Fruit fly (Drosophila melanogaster) whole organism, embryonic: ENCODE data around the gene Jhbp16.

Experiments
- ATbp ChIP-seq: fragments of 200-800 bp; sonication (Bioruptor generic); optimal IDR thresholded peaks from 2 replicates; lab custom pipeline; 2017; ENCODE audit warnings: missing biosample characterization, mild to moderate bottlenecking, missing genetic modification characterization, missing genetic modification reagents
- Bteb2 ChIP-seq: fragments of 200-800 bp; sonication (Bioruptor generic); optimal IDR thresholded peaks from 2 replicates; lab custom pipeline; 2016; ENCODE audit warnings: missing biosample characterization, missing genetic modification characterization
- CG10209 ChIP-seq: fragments of 200-800 bp; sonication (Bioruptor generic); optimal IDR thresholded peaks from 3 replicates; lab custom pipeline; 2017; ENCODE audit warnings: missing biosample characterization, mild to moderate bottlenecking, missing genetic modification characterization, missing genetic modification reagents
- CG10959 ChIP-seq: fragments of 200-800 bp; sonication (Bioruptor generic); IDR thresholded peaks from 2 replicates; pipeline ENCODE4 v1.3.6; 2022; ENCODE audit warnings: missing biosample characterization, missing genetic modification characterization
- CG11456 ChIP-seq: fragments of 200-800 bp; sonication (Bioruptor generic); IDR thresholded peaks from 3 replicates; pipeline ENCODE4 v1.3.6; 2022; ENCODE audit warnings: missing biosample characterization, missing genetic modification characterization
- CG12299 ChIP-seq: fragments of 200-800 bp; sonication (Bioruptor generic); optimal IDR thresholded peaks from 2 replicates; lab custom pipeline; 2018; ENCODE audit warnings: missing biosample characterization, mild to moderate bottlenecking, missing genetic modification characterization
- CG1233 ChIP-seq: fragments of 200-800 bp; sonication (Bioruptor generic); optimal IDR thresholded peaks from 4 replicates; lab custom pipeline; 2018; ENCODE audit warnings: missing biosample characterization, mild to moderate bottlenecking, missing genetic modification characterization
- CG13424 ChIP-seq: fragments of 200-800 bp; sonication (Bioruptor generic); optimal IDR thresholded peaks from 2 replicates; lab custom pipeline; 2019; ENCODE audit warnings: missing biosample characterization, mild to moderate bottlenecking, missing genetic modification characterization, moderate library complexity
- CG14441 ChIP-seq: fragments of 200-800 bp; sonication (Bioruptor generic); IDR thresholded peaks from 2 replicates; pipeline ENCODE4 v1.3.6; 2022; ENCODE audit warnings: missing biosample characterization, missing genetic modification characterization
- CG15269 ChIP-seq: fragments of 200-800 bp; sonication (Bioruptor generic); optimal IDR thresholded peaks from 2 replicates; lab custom pipeline; 2018; ENCODE audit warnings: missing biosample characterization, mild to moderate bottlenecking, missing genetic modification characterization, moderate library complexity
- CG1602 ChIP-seq: fragments of 200-800 bp; sonication (Bioruptor generic); optimal IDR thresholded peaks from 3 replicates; lab custom pipeline; 2016; ENCODE audit warnings: missing biosample characterization, missing genetic modification characterization
- CG17829 ChIP-seq: fragments of 200-800 bp; optimal IDR thresholded peaks from 2 replicates; lab custom pipeline; 2019; ENCODE audit warnings: missing biosample characterization, mild to moderate bottlenecking, missing genetic modification characterization, moderate library complexity
- CG18262 ChIP-seq: fragments of 200-800 bp; optimal IDR thresholded peaks from 3 replicates; lab custom pipeline; 2019; ENCODE audit warnings: missing biosample characterization, mild to moderate bottlenecking, missing genetic modification characterization, moderate library complexity
- CG3995 ChIP-seq: fragments of 200-800 bp; sonication (Bioruptor generic); optimal IDR thresholded peaks from 3 replicates; lab custom pipeline; 2016; ENCODE audit warnings: missing biosample characterization, missing genetic modification characterization
- CG5953 ChIP-seq: fragments of 200-800 bp; sonication (Bioruptor generic); IDR thresholded peaks from 2 replicates; pipeline ENCODE4 v1.3.6; 2022; ENCODE audit warnings: missing biosample characterization, missing genetic modification characterization
- CG6175 ChIP-seq: fragments of 200-800 bp; sonication (Bioruptor generic); IDR thresholded peaks from 3 replicates; pipeline ENCODE4 v1.3.6; 2022; ENCODE audit warnings: missing biosample characterization, missing genetic modification characterization
- CG6765 ChIP-seq: fragments of 200-800 bp; sonication (Bioruptor generic); optimal IDR thresholded peaks from 3 replicates; lab custom pipeline; 2017; ENCODE audit warnings: missing biosample characterization, mild to moderate bottlenecking, missing genetic modification characterization
- CG6791 ChIP-seq: fragments of 200-800 bp; sonication (Bioruptor generic); IDR thresholded peaks from 3 replicates; pipeline ENCODE4 v1.3.6; 2022; ENCODE audit warnings: missing biosample characterization, missing genetic modification characterization; ENCODE audit not compliant: partially characterized antibody
- CG6854 ChIP-seq: fragments of 200-800 bp; sonication (Bioruptor generic); optimal IDR thresholded peaks from 3 replicates; lab custom pipeline; 2017; ENCODE audit warnings: missing biosample characterization, mild to moderate bottlenecking, missing genetic modification characterization
- CG7556 ChIP-seq: fragments of 200-800 bp; sonication (Bioruptor generic); optimal IDR thresholded peaks from 2 replicates; lab custom pipeline; 2017; ENCODE audit warnings: missing biosample characterization, mild to moderate bottlenecking, missing genetic modification characterization
- CG8388 ChIP-seq: fragments of 200-800 bp; sonication (Bioruptor generic); optimal IDR thresholded peaks from 2 replicates; lab custom pipeline; 2019; ENCODE audit warnings: missing biosample characterization, mild to moderate bottlenecking, missing genetic modification characterization, moderate library complexity
- CG8478 ChIP-seq: fragments of >200 bp; optimal IDR thresholded peaks from 2 replicates; lab custom pipeline; 2018
- CG8924 ChIP-seq: fragments of 200-800 bp; optimal IDR thresholded peaks from 3 replicates; lab custom pipeline; 2019; ENCODE audit warnings: missing biosample characterization, mild to moderate bottlenecking, missing genetic modification characterization, moderate library complexity
- CG9797 ChIP-seq: fragments of 200-800 bp; sonication (Bioruptor generic); optimal IDR thresholded peaks from 3 replicates; lab custom pipeline; 2018; ENCODE audit warnings: missing biosample characterization, mild to moderate bottlenecking, missing genetic modification characterization
- CTCF ChIP-seq: fragments of 200-800 bp; sonication (Bioruptor generic); optimal IDR thresholded peaks from 2 replicates; lab custom pipeline; 2017; ENCODE audit warnings: missing biosample characterization, mild to moderate bottlenecking, missing genetic modification characterization, moderate library complexity
- Fer1 ChIP-seq: fragments of 200-800 bp; sonication (Bioruptor generic); optimal IDR thresholded peaks from 2 replicates; lab custom pipeline; 2017; ENCODE audit warnings: missing biosample characterization, mild to moderate bottlenecking, missing genetic modification characterization
- NK7.1 ChIP-seq: fragments of 200-800 bp; sonication (Bioruptor generic); optimal IDR thresholded peaks from 3 replicates; lab custom pipeline; 2016; ENCODE audit warnings: missing biosample characterization, missing genetic modification characterization
- PHDP ChIP-seq: fragments of 200-800 bp; sonication (Bioruptor generic); optimal IDR thresholded peaks from 3 replicates; lab custom pipeline; 2018; ENCODE audit warnings: missing biosample characterization, mild to moderate bottlenecking, missing genetic modification characterization, moderate library complexity
- Spps ChIP-seq: fragments of 200-800 bp; sonication (Bioruptor generic); optimal IDR thresholded peaks from 2 replicates; lab custom pipeline; 2018; ENCODE audit warnings: missing biosample characterization, mild to moderate bottlenecking, missing genetic modification characterization
- Xrp1 ChIP-seq: fragments of 200-800 bp; sonication (Bioruptor generic); IDR thresholded peaks from 2 replicates; pipeline ENCODE4 v1.3.6; 2022; ENCODE audit warnings: missing biosample characterization, missing genetic modification characterization
- cato ChIP-seq: fragments of 200-800 bp; sonication (Bioruptor generic); optimal IDR thresholded peaks from 2 replicates; lab custom pipeline; 2016; ENCODE audit warnings: missing biosample characterization, missing genetic modification characterization, borderline replicate concordance
- danr ChIP-seq: fragments of 200-800 bp; sonication (Bioruptor generic); IDR thresholded peaks from 2 replicates; pipeline ENCODE4 v1.3.6; 2022; ENCODE audit warnings: missing biosample characterization, missing genetic modification characterization
- dati ChIP-seq: fragments of 200-800 bp; sonication (Bioruptor generic); IDR thresholded peaks from 2 replicates; pipeline ENCODE4 v1.3.6; 2022; ENCODE audit warnings: missing biosample characterization, missing genetic modification characterization
- disco-r ChIP-seq: fragments of 200-800 bp; sonication (Bioruptor generic); optimal IDR thresholded peaks from 2 replicates; lab custom pipeline; 2016; ENCODE audit warnings: missing biosample characterization, missing genetic modification characterization
- dmrt11E ChIP-seq: fragments of 200-800 bp; sonication (Bioruptor generic); optimal IDR thresholded peaks from 3 replicates; lab custom pipeline; 2018; ENCODE audit warnings: missing biosample characterization, mild to moderate bottlenecking, missing genetic modification characterization, moderate library complexity
- dmrt99B ChIP-seq: fragments of 200-800 bp; sonication (Bioruptor generic); optimal IDR thresholded peaks from 2 replicates; lab custom pipeline; 2018; ENCODE audit warnings: missing biosample characterization, mild to moderate bottlenecking, missing genetic modification characterization, moderate library complexity
- ems ChIP-seq: fragments of 200-800 bp; sonication (Bioruptor generic); optimal IDR thresholded peaks from 3 replicates; lab custom pipeline; 2016; ENCODE audit warnings: missing biosample characterization, missing genetic modification characterization
- ewg ChIP-seq: fragments of 200-800 bp; sonication (Bioruptor generic); optimal IDR thresholded peaks from 3 replicates; lab custom pipeline; 2017; ENCODE audit warnings: mild to moderate bottlenecking, missing biosample characterization, missing genetic modification reagents, missing genetic modification characterization
- fru ChIP-seq: fragments of >200 bp; optimal IDR thresholded peaks from 2 replicates; lab custom pipeline; 2017
- gro ChIP-seq: fragments of 200-800 bp; sonication (Bioruptor generic); optimal IDR thresholded peaks from 2 replicates; lab custom pipeline; 2016; ENCODE audit warnings: missing biosample characterization, missing genetic modification characterization
- lbe ChIP-seq: fragments of 200-800 bp; sonication (Bioruptor generic); optimal IDR thresholded peaks from 2 replicates; lab custom pipeline; 2016; ENCODE audit warnings: missing biosample characterization, mild to moderate bottlenecking, missing genetic modification characterization
- lilli ChIP-seq: fragments of 200-800 bp; sonication (Bioruptor generic); optimal IDR thresholded peaks from 3 replicates; lab custom pipeline; 2016; ENCODE audit warnings: missing biosample characterization, missing genetic modification characterization
- nau ChIP-seq: fragments of 200-800 bp; sonication (Bioruptor generic); optimal IDR thresholded peaks from 3 replicates; lab custom pipeline; 2017; ENCODE audit warnings: missing biosample characterization, mild to moderate bottlenecking, missing genetic modification characterization, missing genetic modification reagents
- p53 ChIP-seq: fragments of 200-800 bp; sonication (Bioruptor generic); optimal IDR thresholded peaks from 2 replicates; lab custom pipeline; 2016; ENCODE audit warnings: missing biosample characterization, missing genetic modification characterization
- pnt ChIP-seq: fragments of 200-800 bp; sonication (Bioruptor generic); optimal IDR thresholded peaks from 3 replicates; lab custom pipeline; 2016; ENCODE audit warnings: missing biosample characterization, missing genetic modification characterization
- schlank ChIP-seq: fragments of 200-800 bp; sonication (Bioruptor generic); optimal IDR thresholded peaks from 2 replicates; lab custom pipeline; 2018; ENCODE audit warnings: missing biosample characterization, mild to moderate bottlenecking, missing genetic modification characterization
- shn ChIP-seq: fragments of 200-800 bp; sonication (Bioruptor generic); optimal IDR thresholded peaks from 3 replicates; lab custom pipeline; 2016; ENCODE audit warnings: missing biosample characterization, missing genetic modification characterization
- trh ChIP-seq: fragments of 200-800 bp; sonication (Bioruptor generic); optimal IDR thresholded peaks from 2 replicates; lab custom pipeline; 2016; ENCODE audit warnings: missing biosample characterization, missing genetic modification characterization
- wdn ChIP-seq: fragments of 200-800 bp; sonication (Bioruptor generic); IDR thresholded peaks from 2 replicates; pipeline ENCODE4 v1.3.6; 2022; ENCODE audit warnings: missing biosample characterization, missing genetic modification characterization
- yki ChIP-seq: fragments of >200 bp; optimal IDR thresholded peaks from 3 replicates; lab custom pipeline; 2018
- zen2 ChIP-seq: fragments of 200-800 bp; sonication (Bioruptor generic); IDR thresholded peaks from 3 replicates; pipeline ENCODE4 v1.3.6; 2022; ENCODE audit warnings: missing biosample characterization, missing genetic modification characterization; ENCODE audit not compliant: partially characterized antibody
- zfh2 ChIP-seq: fragments of 200-800 bp; sonication (Bioruptor generic); optimal IDR thresholded peaks from 2 replicates; lab custom pipeline; 2016; ENCODE audit warnings: missing biosample characterization, missing genetic modification characterization

The Jhbp16 gene

DNA sequence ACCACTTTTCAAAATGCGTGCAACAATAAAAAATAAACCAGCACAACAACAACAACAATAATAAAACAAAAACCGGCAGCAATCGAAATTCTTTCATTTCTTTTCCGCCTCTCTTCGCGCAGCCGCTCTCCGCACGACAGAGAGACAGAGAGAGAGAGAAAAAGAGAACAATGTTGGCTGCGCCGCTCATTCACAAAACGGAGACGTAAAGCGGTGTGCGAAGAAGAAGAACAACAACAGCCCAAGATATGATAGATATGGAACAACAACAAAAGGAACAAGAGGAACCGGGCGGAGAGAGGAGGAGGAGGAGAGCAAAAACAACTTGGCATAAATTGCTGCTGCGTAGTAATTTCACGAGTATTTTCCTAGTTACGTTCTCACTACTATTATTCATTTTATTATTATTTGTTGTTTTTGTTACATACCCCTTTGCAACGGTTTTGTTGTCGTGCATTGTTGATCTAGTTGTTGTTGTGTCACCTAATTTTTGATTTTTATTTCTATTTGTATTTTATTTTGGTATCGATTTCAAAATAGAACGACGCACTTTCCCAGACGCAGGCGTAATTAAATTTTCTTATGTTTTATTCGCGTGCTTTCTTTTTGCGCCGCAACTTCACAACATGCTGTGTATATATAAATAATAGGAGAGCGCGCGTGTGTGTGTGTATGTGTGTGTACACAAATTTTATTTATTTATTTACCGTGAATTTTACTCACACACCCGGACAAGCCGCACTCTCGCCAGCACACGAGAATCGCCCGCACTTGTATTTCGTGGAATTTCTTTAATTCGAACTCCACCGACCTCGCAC is 45.7 kb upstream of the Jhbp16 start (continued):
- TF ChIP-seq CG8924: peak; percentile 67
- no peak for TF ChIP-seq Bteb2
- peak; percentile 6 for TF ChIP-seq lbe (GFP tag; lab: Kevin White, UChicago)
- no peak for TF ChIP-seq ATbp (GFP tag; lab: Kevin White, UChicago)
- TF ChIP-seq ewg (GFP tag; lab: Kevin White, UChicago): peak; percentile 93
- TF ChIP-seq gro (GFP tag; lab: Kevin White, UChicago): peak; percentile 49
- TF ChIP-seq wdn (GFP tag; lab: Robert Waterston, UW): no peak
- TF ChIP-seq dati (GFP tag; lab: Robert Waterston, UW): no peak
- TF ChIP-seq CG10209 (GFP tag; lab: Kevin White, UChicago): no peak
- no peak for TF ChIP-seq CG11456
- no peak for TF ChIP-seq CG5953 (GFP tag; lab: Robert Waterston, UW)
- no peak for TF ChIP-seq Fer1
- no peak for TF ChIP-seq CTCF
- no peak for TF ChIP-seq danr (GFP tag; lab: Robert Waterston, UW)
- TF ChIP-seq CG9797: no peak
- TF ChIP-seq Spps (tag; lab: Kevin White, UChicago): no peak
- no peak for TF ChIP-seq dmrt11E (tag; lab: Kevin White, UChicago)
- TF ChIP-seq Xrp1 (GFP tag; lab: Robert Waterston, UW): no peak
- no peak for TF ChIP-seq CG6175
- TF ChIP-seq lilli: no peak
- no peak for TF ChIP-seq CG13424
- no peak for TF ChIP-seq p53
- TF ChIP-seq CG8388 (GFP tag; lab: Kevin White, UChicago): no peak
- peak; percentile 0 for TF ChIP-seq CG17829 (tag; lab: Kevin White, UChicago)
- no peak for TF ChIP-seq zen2 (GFP tag; lab: Robert Waterston, UW)
- TF ChIP-seq dmrt99B (tag; lab: Kevin White, UChicago): no peak
- TF ChIP-seq CG6791: no peak
- TF ChIP-seq trh (GFP tag; lab: Kevin White, UChicago): no peak
- TF ChIP-seq schlank (tag; lab: Kevin White, UChicago): no peak
- no peak for TF ChIP-seq CG1233 (GFP tag; lab: Kevin White, UChicago)
- no peak for TF ChIP-seq zfh2
- no peak for TF ChIP-seq CG15269 (tag; lab: Kevin White, UChicago)
- TF ChIP-seq nau (GFP tag; lab: Kevin White, UChicago): peak; percentile 31
- no peak for TF ChIP-seq shn (GFP tag; lab: Kevin White, UChicago)
- TF ChIP-seq pnt (GFP tag; lab: Kevin White, UChicago): no peak
- TF ChIP-seq disco-r (GFP tag; lab: Kevin White, UChicago): no peak
- no peak for TF ChIP-seq CG1602 (GFP tag; lab: Kevin White, UChicago)
- no peak for TF ChIP-seq ems (GFP tag; lab: Kevin White, UChicago)
- TF ChIP-seq CG7556 (GFP tag; lab: Kevin White, UChicago): no peak
- no peak for TF ChIP-seq CG8478
- TF ChIP-seq CG3995 (GFP tag; lab: Kevin White, UChicago): no peak
- no peak for TF ChIP-seq NK7.1
- TF ChIP-seq CG6765 (GFP tag; lab: Kevin White, UChicago): no peak
- peak; percentile 92 for TF ChIP-seq yki (lab: Kevin White, UChicago)
- no peak for TF ChIP-seq CG10959 (GFP tag; lab: Robert Waterston, UW)
- TF ChIP-seq CG6854 (GFP tag; lab: Kevin White, UChicago): peak; percentile 12
- TF ChIP-seq CG14441 (GFP tag; lab: Robert Waterston, UW): no peak
- no peak for TF ChIP-seq CG18262 (tag; lab: Kevin White, UChicago)
- no peak for TF ChIP-seq CG12299 (tag; lab: Kevin White, UChicago)
- TF ChIP-seq fru: no peak
- no peak for TF ChIP-seq PHDP (tag; lab: Kevin White, UChicago)
- TF ChIP-seq cato: no peak
